Worm (Caenorhabditis elegans): ENCODE data around the gene Y73F4A.2.

The Y73F4A.2 gene

ce11 chrIV:9021245-9021779, 21.8 kb downstream of the Y73F4A.2 start (continued):
- no peak for TF ChIP-seq aha-1 (tag; optimal IDR thresholded peaks at IDR 0.05)
- TF ChIP-seq C16A3.4 (tag; optimal IDR thresholded peaks at IDR 0.05) = no peak
- peak in 1 of 2 experiments; percentile 3 for TF ChIP-seq lin-35 (GFP tag; optimal IDR thresholded peaks at IDR 0.05)
- no peak for TF ChIP-seq fkh-4 (tag; optimal IDR thresholded peaks at IDR 0.05; ENCODE audit: borderline replicate concordance)
- TF ChIP-seq elt-3 (tag; optimal IDR thresholded peaks at IDR 0.05) = no peak
- peak; percentile 85 for TF ChIP-seq F16B12.6 (tag; optimal IDR thresholded peaks at IDR 0.05)
- peak; percentile 3 for TF ChIP-seq xbp-1 (tag; optimal IDR thresholded peaks at IDR 0.05)
- peak; percentile 40 to 51 for TF ChIP-seq efl-1 (optimal IDR thresholded peaks at IDR 0.05)
- peak; percentile 44 to 58 for TF ChIP-seq efl-1 (GFP tag; optimal IDR thresholded peaks at IDR 0.05 in 1 of 2)
- no peak for TF ChIP-seq ces-1 (GFP tag; optimal IDR thresholded peaks at IDR 0.05)
- no peak for TF ChIP-seq nhr-11 (tag; optimal IDR thresholded peaks at IDR 0.05)
- no peak for TF ChIP-seq ztf-11 (tag; optimal IDR thresholded peaks at IDR 0.05)
- TF ChIP-seq mep-1 (tag; optimal IDR thresholded peaks at IDR 0.05) = peak; percentile 61
- TF ChIP-seq nhr-71 (tag; optimal IDR thresholded peaks at IDR 0.05) = no peak
- no peak for TF ChIP-seq lsy-2 (tag; optimal IDR thresholded peaks at IDR 0.05)
- no peak for TF ChIP-seq C04F5.9 (tag; optimal IDR thresholded peaks at IDR 0.05)
- peak; percentile 10 for TF ChIP-seq swsn-7 (tag; optimal IDR thresholded peaks at IDR 0.05)
- no peak for TF ChIP-seq zag-1 (tag; optimal IDR thresholded peaks at IDR 0.05)
- TF ChIP-seq pag-3 (tag; optimal IDR thresholded peaks at IDR 0.05; ENCODE audit: borderline replicate concordance, insufficient read depth) = no peak
- no peak for TF ChIP-seq nhr-19 (GFP tag; conservative IDR thresholded peaks at IDR 0.05)
- TF ChIP-seq egl-13 (tag; optimal IDR thresholded peaks at IDR 0.05) = no peak

DNA sequence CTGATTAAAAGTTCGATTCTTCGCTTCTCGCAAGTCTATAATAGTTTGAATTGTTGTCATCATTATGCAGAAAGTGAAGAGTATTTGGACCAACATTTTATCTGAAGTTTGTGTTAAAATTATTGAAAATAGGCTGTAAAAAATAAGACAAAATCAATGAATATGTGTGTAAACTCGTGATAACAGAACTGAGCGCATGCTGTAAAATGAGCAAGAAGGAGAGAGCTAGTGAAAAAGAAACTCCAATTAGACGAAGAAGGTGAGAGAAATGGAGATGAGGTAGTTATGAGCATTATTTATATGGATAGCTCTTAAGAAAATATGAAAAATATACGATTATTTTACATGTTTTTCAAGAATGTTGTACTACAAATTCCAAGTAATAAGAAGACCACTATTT, 22.3 kb downstream of the Y73F4A.2 start, which contains the start of gene C53D6.4:
Gene C53D6.4 (minus strand): TSS at position 101 of the 400 bp plus-strand sequence.
- TF ChIP-seq efl-3 (GFP tag; optimal IDR thresholded peaks at IDR 0.05) = no peak
- TF ChIP-seq nhr-12 (tag; optimal IDR thresholded peaks at IDR 0.05) = no peak
- no peak for TF ChIP-seq nhr-77 (tag; optimal IDR thresholded peaks at IDR 0.05)
- no peak for TF ChIP-seq C34B4.2 (tag; optimal IDR thresholded peaks at IDR 0.05)

- TF ChIP-seq ceh-8 (GFP tag; optimal IDR thresholded peaks at IDR 0.05) = no peak
- TF ChIP-seq unc-62 (GFP tag; optimal IDR thresholded peaks at IDR 0.05) = no peak
- TF ChIP-seq dsc-1 (tag; optimal IDR thresholded peaks at IDR 0.05) = no peak
- TF ChIP-seq C04F5.9 (tag; optimal IDR thresholded peaks at IDR 0.05) = no peak
- TF ChIP-seq F16B12.6 (tag; optimal IDR thresholded peaks at IDR 0.05) = no peak
- TF ChIP-seq sox-4 (tag; optimal IDR thresholded peaks at IDR 0.05) = no peak
Measured at ce11 chrIV:9016477-9016876, 26.7 kb downstream of the Y73F4A.2 start, which contains the start of gene acc-2. Gene acc-2 (plus strand): TSS chrIV:9016777.

DNA sequence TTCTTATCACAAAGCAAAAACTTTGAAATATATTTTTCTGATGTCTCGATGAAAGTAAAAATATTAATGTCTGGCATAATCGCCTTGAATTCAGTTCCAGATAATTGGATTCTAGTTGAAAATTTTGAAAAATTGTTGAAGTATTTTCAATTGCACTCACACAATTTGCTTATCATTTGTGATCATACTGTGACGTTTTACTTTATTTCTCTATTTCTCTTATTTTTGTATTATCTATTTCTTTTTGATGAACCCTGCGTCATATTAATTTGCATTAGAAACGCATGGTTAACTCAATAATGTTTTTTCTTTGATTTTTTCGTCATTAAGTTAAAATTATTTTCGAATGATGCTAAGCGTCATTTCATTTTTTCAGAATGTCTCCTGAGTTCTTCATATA, 32.9 kb downstream of the Y73F4A.2 start, which contains the start of gene C53D6.11:
Gene C53D6.11 (plus strand): TSS at position 328 of the 400 bp plus-strand sequence.
- no peak for TF ChIP-seq pax-3 (tag; optimal IDR thresholded peaks at IDR 0.05)
- no peak for TF ChIP-seq C16A3.4 (tag; optimal IDR thresholded peaks at IDR 0.05)
- no peak for TF ChIP-seq jun-1 (tag; optimal IDR thresholded peaks at IDR 0.05)
- no peak for TF ChIP-seq efl-1 (optimal IDR thresholded peaks at IDR 0.05)
- peak in 1 of 2 experiments; percentile 71 for TF ChIP-seq efl-1 (GFP tag; optimal IDR thresholded peaks at IDR 0.05 in 1 of 2)
- TF ChIP-seq lin-14 (GFP tag; optimal IDR thresholded peaks at IDR 0.05) = peak; percentile 5
- TF ChIP-seq elt-2 (tag; optimal IDR thresholded peaks at IDR 0.05) = peak; percentile 43

ce11 chrIV:9007947-9008346, 35.2 kb downstream of the Y73F4A.2 start:
- TF ChIP-seq lin-14 (GFP tag; optimal IDR thresholded peaks at IDR 0.05) (peak; percentile 40), lir-3 (tag; optimal IDR thresholded peaks at IDR 0.05; ENCODE audit: poor library complexity) (no peak), nhr-71 (tag; optimal IDR thresholded peaks at IDR 0.05) (peak; percentile 12), grh-1 (GFP tag; IDR thresholded peaks at IDR 0.05) (no peak), lin-13 (GFP tag; optimal IDR thresholded peaks at IDR 0.05) (no peak), nhr-19 (GFP tag; conservative IDR thresholded peaks at IDR 0.05) (no peak), rnt-1 (tag; optimal IDR thresholded peaks at IDR 0.05) (peak; percentile 25)
